Worm (Caenorhabditis elegans): ENCODE results near the gene F55A11.11.

Gene F55A11.11

ce11 chrV:11820551-11820950 lies 37.6 kb downstream of the F55A11.11 start (continued):
- TF ChIP-seq snpc-1.2 (GFP tag; IDR thresholded peaks at IDR 0.05) (no peak), fkh-10 (GFP tag; optimal IDR thresholded peaks at IDR 0.05) (no peak), mdl-1 (tag; optimal IDR thresholded peaks at IDR 0.05) (no peak), pha-4 (GFP tag; IDR thresholded peaks at IDR 0.05) (no peak), pha-4 (tag; optimal IDR thresholded peaks at IDR 0.05) (no peak), nhr-48 (tag; optimal IDR thresholded peaks at IDR 0.05) (no peak), daf-12 (tag; optimal IDR thresholded peaks at IDR 0.05) (no peak), ceh-20 (GFP tag; IDR thresholded peaks at IDR 0.05) (no peak), mep-1 (tag; optimal IDR thresholded peaks at IDR 0.05) (no peak), arid-1 (GFP tag; conservative IDR thresholded peaks at IDR 0.05) (no peak), ceh-28 (tag; optimal IDR thresholded peaks at IDR 0.05) (no peak), dmd-8 (GFP tag; IDR thresholded peaks at IDR 0.05) (no peak), dve-1 (tag; optimal IDR thresholded peaks at IDR 0.05; ENCODE audit: insufficient read depth) (peak; percentile 32), nhr-25 (tag; optimal IDR thresholded peaks at IDR 0.05; ENCODE audit: borderline replicate concordance, insufficient read depth) (no peak), hlh-30 (tag; optimal IDR thresholded peaks at IDR 0.05; ENCODE audit: insufficient read depth) (no peak), zfp-3 (GFP tag; conservative IDR thresholded peaks at IDR 0.05) (0 out of 2 replicates have a peak, but pooled peaks have one; percentile 31), egl-43 (GFP tag; IDR thresholded peaks at IDR 0.05) (no peak), nhr-42 (GFP tag; IDR thresholded peaks at IDR 0.05) (no peak), lin-15B (tag; optimal IDR thresholded peaks at IDR 0.05) (no peak), vab-7 (GFP tag; IDR thresholded peaks at IDR 0.05) (no peak), F10B5.3 (tag; optimal IDR thresholded peaks at IDR 0.05) (no peak), dmd-6 (GFP tag; IDR thresholded peaks at IDR 0.05) (peak; percentile 57), Y105C5A.15 (GFP tag; IDR thresholded peaks at IDR 0.05) (no peak), pqm-1 (tag; optimal IDR thresholded peaks at IDR 0.05) (peak; percentile 54)

- TF ChIP-seq Y105C5A.15 (GFP tag; IDR thresholded peaks at IDR 0.05) (no peak), hlh-30 (tag; optimal IDR thresholded peaks at IDR 0.05; ENCODE audit: insufficient read depth) (peak; percentile 71), ama-1 (optimal IDR thresholded peaks at IDR 0.05) (no peak), lin-38 (GFP tag; IDR thresholded peaks at IDR 0.05) (peak; percentile 28), arid-1 (GFP tag; conservative IDR thresholded peaks at IDR 0.05) (no peak), aha-1 (tag) (peak; percentile 92), nhr-10 (tag; optimal IDR thresholded peaks at IDR 0.05) (peak; percentile 90), mxl-3 (GFP tag; optimal IDR thresholded peaks at IDR 0.05) (peak; percentile 15), hif-1 (tag; optimal IDR thresholded peaks at IDR 0.05) (peak; percentile 74 to 95), skn-1 (tag; optimal IDR thresholded peaks at IDR 0.05) (no peak), nhr-6 (tag; optimal IDR thresholded peaks at IDR 0.05) (peak; percentile 47), nhr-77 (tag; optimal IDR thresholded peaks at IDR 0.05) (peak; percentile 90), dve-1 (tag; optimal IDR thresholded peaks at IDR 0.05; ENCODE audit: insufficient read depth) (peak; percentile 76), gei-8 (GFP tag; optimal IDR thresholded peaks at IDR 0.05) (no peak), dmd-9 (GFP tag; IDR thresholded peaks at IDR 0.05) (no peak), hlh-11 (tag; optimal IDR thresholded peaks at IDR 0.05) (peak; percentile 66), spr-1 (tag; optimal IDR thresholded peaks at IDR 0.05) (no peak), dmd-6 (GFP tag; IDR thresholded peaks at IDR 0.05) (peak; percentile 47), zip-2 (tag; optimal IDR thresholded peaks at IDR 0.05) (peak; percentile 21), D1046.2 (GFP tag; IDR thresholded peaks at IDR 0.05) (no peak), nhr-11 (tag; optimal IDR thresholded peaks at IDR 0.05) (peak; percentile 23), F44E2.7 (GFP tag; IDR thresholded peaks at IDR 0.05) (no peak), spr-3 (GFP tag; optimal IDR thresholded peaks at IDR 0.05) (no peak), nhr-102 (tag; optimal IDR thresholded peaks at IDR 0.05) (no peak), daf-16 (GFP tag; optimal IDR thresholded peaks at IDR 0.05) (no peak), daf-16 (tag; optimal IDR thresholded peaks at IDR 0.05) (peak; percentile 91), mdl-1 (tag; optimal IDR thresholded peaks at IDR 0.05) (peak in 1 of 2 experiments; percentile 47), pqm-1 (tag; optimal IDR thresholded peaks at IDR 0.05) (peak; percentile 10), pha-4 (GFP tag; IDR thresholded peaks at IDR 0.05) (0 out of 2 replicates have a peak, but pooled peaks have one; percentile 10), pha-4 (tag; optimal IDR thresholded peaks at IDR 0.05) (no peak), mep-1 (tag; optimal IDR thresholded peaks at IDR 0.05) (peak; percentile 71), zfp-3 (GFP tag; conservative IDR thresholded peaks at IDR 0.05) (peak; percentile 64), T20F7.1 (GFP tag; optimal IDR thresholded peaks at IDR 0.05) (peak; percentile 66), nhr-28 (tag; optimal IDR thresholded peaks at IDR 0.05) (peak; percentile 84), nhr-76 (tag; optimal IDR thresholded peaks at IDR 0.05) (no peak), lin-1 (GFP tag; IDR thresholded peaks at IDR 0.05) (0 out of 2 replicates have a peak, but pooled peaks have one; percentile 12)
Observed at ce11 chrV:11822461-11822939, 39.6 kb downstream of the F55A11.11 start, which contains the start of gene pyc-1. TSS of gene pyc-1 (minus strand) at chrV:11822529.
